Worm (Caenorhabditis elegans) whole organism, L4 larva: Measurements from ENCODE around the gene C52G5.3.

Experiments used
- F44E2.7 ChIP-seq: fragments of 200-800 bp; sonication (Bioruptor generic); IDR thresholded peaks from 2 replicates; pipeline ENCODE4 v2.1.2; 2022; ENCODE audit warnings: missing genetic modification characterization, missing compliant biosample characterization
- F49E8.2 ChIP-seq: sonication (generic microtip); optimal IDR thresholded peaks from 2 replicates; lab custom pipeline; 2016; ENCODE audit warnings: missing compliant biosample characterization, mild to moderate bottlenecking, missing genetic modification characterization, borderline replicate concordance
- R02D3.7 ChIP-seq: fragments of 150-350 bp; sonication (generic microtip); optimal IDR thresholded peaks from 3 replicates; lab custom pipeline; 2014; ENCODE audit warnings: missing biosample characterization, missing genetic modification characterization
- T20F7.1 ChIP-seq: fragments of 200-800 bp; sonication (Bioruptor generic); optimal IDR thresholded peaks from 2 replicates; lab custom pipeline; 2018; ENCODE audit warnings: mild to moderate bottlenecking, missing genetic modification characterization, missing compliant biosample characterization
- Y48G9A.11 ChIP-seq: fragments of 200-800 bp; sonication (Bioruptor generic); IDR thresholded peaks from 2 replicates; pipeline ENCODE4 v1.3.6; 2022; ENCODE audit warnings: missing genetic modification reagents, missing genetic modification characterization, missing compliant biosample characterization
- Y75B8A.6 ChIP-seq: fragments of 200-800 bp; sonication (Bioruptor generic); IDR thresholded peaks from 2 replicates; pipeline ENCODE4 v1.3.6; 2022; ENCODE audit warnings: missing genetic modification reagents, missing genetic modification characterization, missing compliant biosample characterization
- aha-1 ChIP-seq: fragments of 150-350 bp; peaks from one replicate; lab custom pipeline; 2014; ENCODE audit warnings: missing biosample characterization, missing genetic modification characterization
- aly-2 ChIP-seq: sonication (generic microtip); optimal IDR thresholded peaks from 2 replicates; lab custom pipeline; 2018; ENCODE audit warnings: missing biosample characterization, missing genetic modification characterization
- ceh-44 ChIP-seq: fragments of 200-800 bp; sonication (Bioruptor generic); IDR thresholded peaks from 2 replicates; pipeline ENCODE4 v1.3.6; 2022; ENCODE audit warnings: missing genetic modification reagents, missing genetic modification characterization, missing compliant biosample characterization
- cey-2 ChIP-seq: sonication (generic microtip); optimal IDR thresholded peaks from 3 replicates; lab custom pipeline; 2017; ENCODE audit warnings: missing genetic modification characterization, mild to moderate bottlenecking, missing compliant biosample characterization, antibody characterized with exemption, borderline replicate concordance; ENCODE audit not compliant: insufficient read depth
- ctbp-1 ChIP-seq: fragments of 200-800 bp; sonication (Bioruptor generic); IDR thresholded peaks from 2 replicates; pipeline ENCODE4 v1.3.6; 2022; ENCODE audit warnings: missing genetic modification reagents, missing genetic modification characterization, missing compliant biosample characterization
- daf-16 ChIP-seq, 3 experiments: sonication (generic microtip); optimal IDR thresholded peaks; 2 replicates each; lab custom pipeline; 2016 to 2017; ENCODE audit warnings: missing genetic modification characterization in 3 of 3, missing genetic modification reagents in 3 of 3, mild to moderate bottlenecking in 2 of 3, missing compliant biosample characterization in 2 of 3, missing biosample characterization in 1 of 3, moderate library complexity in 1 of 3
- dmd-6 ChIP-seq: fragments of 200-800 bp; sonication (Bioruptor generic); IDR thresholded peaks from 2 replicates; pipeline ENCODE4 v1.3.6; 2022; ENCODE audit warnings: missing genetic modification reagents, missing genetic modification characterization, missing compliant biosample characterization
- dmd-8 ChIP-seq: fragments of 200-800 bp; sonication (Bioruptor generic); IDR thresholded peaks from 2 replicates; pipeline ENCODE4 v1.3.6; 2022; ENCODE audit warnings: missing genetic modification characterization, missing compliant biosample characterization
- duxl-1 ChIP-seq: sonication (generic microtip); optimal IDR thresholded peaks from 2 replicates; lab custom pipeline; 2016; ENCODE audit warnings: mild to moderate bottlenecking, missing genetic modification characterization, moderate library complexity, missing compliant biosample characterization; ENCODE audit not compliant: poor library complexity
- dve-1 ChIP-seq: sonication (generic microtip); optimal IDR thresholded peaks from 2 replicates; lab custom pipeline; 2017; ENCODE audit warnings: antibody characterized with exemption, mild to moderate bottlenecking, missing genetic modification characterization, missing compliant biosample characterization; ENCODE audit not compliant: insufficient read depth
- egl-43 ChIP-seq: fragments of 200-800 bp; sonication (Bioruptor generic); IDR thresholded peaks from 2 replicates; pipeline ENCODE4 v1.3.6; 2022; ENCODE audit warnings: missing genetic modification reagents, missing genetic modification characterization, missing compliant biosample characterization
- hlh-11 ChIP-seq: fragments of 200-800 bp; sonication (Bioruptor generic); optimal IDR thresholded peaks from 2 replicates; lab custom pipeline; 2018; ENCODE audit warnings: mild to moderate bottlenecking, missing genetic modification characterization, missing compliant biosample characterization
- hlh-30 ChIP-seq: sonication (generic microtip); optimal IDR thresholded peaks from 2 replicates; lab custom pipeline; 2017; ENCODE audit warnings: antibody characterized with exemption, mild to moderate bottlenecking, missing genetic modification characterization, missing compliant biosample characterization; ENCODE audit not compliant: insufficient read depth
- hmg-1.1 ChIP-seq: fragments of 200-800 bp; sonication (Bioruptor generic); IDR thresholded peaks from 2 replicates; pipeline ENCODE4 v1.3.6; 2022; ENCODE audit warnings: missing genetic modification reagents, missing genetic modification characterization, missing compliant biosample characterization
- jun-1 ChIP-seq: fragments of 150-350 bp; optimal IDR thresholded peaks from 2 replicates; lab custom pipeline; 2014; ENCODE audit warnings: missing biosample characterization, missing genetic modification reagents, missing genetic modification characterization
- lim-7 ChIP-seq: fragments of 200-800 bp; sonication (Bioruptor generic); IDR thresholded peaks from 2 replicates; pipeline ENCODE4 v1.3.6; 2022; ENCODE audit warnings: missing genetic modification characterization, missing compliant biosample characterization
- lin-1 ChIP-seq: fragments of 200-800 bp; sonication (Bioruptor generic); IDR thresholded peaks from 2 replicates; pipeline ENCODE4 v1.3.6; 2022; ENCODE audit warnings: missing genetic modification reagents, missing genetic modification characterization, missing compliant biosample characterization
- lin-13 ChIP-seq: fragments of 150-350 bp; optimal IDR thresholded peaks from 2 replicates; lab custom pipeline; 2014; ENCODE audit warnings: missing biosample characterization, missing genetic modification reagents, missing genetic modification characterization
- mxl-3 ChIP-seq: fragments of 200-800 bp; sonication (Bioruptor generic); optimal IDR thresholded peaks from 2 replicates; lab custom pipeline; 2018; ENCODE audit warnings: mild to moderate bottlenecking, missing genetic modification characterization, missing compliant biosample characterization
- nhr-28 ChIP-seq: fragments of 150-350 bp; optimal IDR thresholded peaks from 2 replicates; lab custom pipeline; 2014; ENCODE audit warnings: missing biosample characterization, missing genetic modification characterization
- nhr-76 ChIP-seq: fragments of 150-350 bp; optimal IDR thresholded peaks from 2 replicates; lab custom pipeline; 2014; ENCODE audit warnings: missing biosample characterization, missing genetic modification characterization
- pha-4 ChIP-seq, 2 experiments: fragments of 150-350 bp in 1 of 2; fragments of 200-800 bp in 1 of 2; sonication (Bioruptor generic) in 1 of 2; IDR thresholded peaks in 1 of 2; optimal IDR thresholded peaks in 1 of 2; 2 replicates each; pipeline versions ENCODE4 v1.3.6 to Lab custom; 2014 to 2022; ENCODE audit warnings: missing genetic modification characterization in 2 of 2, missing genetic modification reagents in 2 of 2, missing biosample characterization in 1 of 2, missing compliant biosample characterization in 1 of 2
- php-3 ChIP-seq: fragments of 200-800 bp; sonication (Bioruptor generic); IDR thresholded peaks from 2 replicates; pipeline ENCODE4 v1.3.6; 2022; ENCODE audit warnings: missing genetic modification reagents, missing genetic modification characterization, missing compliant biosample characterization
- rbr-2 ChIP-seq: sonication (generic microtip); optimal IDR thresholded peaks from 2 replicates; lab custom pipeline; 2016; ENCODE audit warnings: missing genotype, missing genetic modification characterization, missing compliant biosample characterization
- saeg-2 ChIP-seq: fragments of 200-800 bp; sonication (Bioruptor generic); IDR thresholded peaks from 2 replicates; pipeline ENCODE4 v1.3.6; 2022; ENCODE audit warnings: missing genetic modification reagents, missing genetic modification characterization, missing compliant biosample characterization
- snpc-1.2 ChIP-seq: fragments of 200-800 bp; sonication (Bioruptor generic); IDR thresholded peaks from 2 replicates; pipeline ENCODE4 v1.3.6; 2022; ENCODE audit warnings: missing genetic modification reagents, missing genetic modification characterization, missing compliant biosample characterization
- spr-1 ChIP-seq: sonication (generic microtip); optimal IDR thresholded peaks from 2 replicates; lab custom pipeline; 2016; ENCODE audit warnings: mild to moderate bottlenecking, missing genetic modification characterization, missing compliant biosample characterization
- tag-97 ChIP-seq: fragments of 200-800 bp; sonication (Bioruptor generic); IDR thresholded peaks from 2 replicates; pipeline ENCODE4 v1.3.6; 2022; ENCODE audit warnings: missing genetic modification characterization, missing compliant biosample characterization
- tra-1 ChIP-seq: fragments of 200-800 bp; sonication (Bioruptor generic); IDR thresholded peaks from 2 replicates; pipeline ENCODE4 v1.3.6; 2022; ENCODE audit warnings: missing genetic modification reagents, missing genetic modification characterization, missing compliant biosample characterization
- unc-130 ChIP-seq: sonication (generic microtip); optimal IDR thresholded peaks from 2 replicates; lab custom pipeline; 2016; ENCODE audit warnings: missing genetic modification reagents, missing genetic modification characterization, missing compliant biosample characterization
- unc-62 ChIP-seq, 3 experiments: fragments of 150-350 bp in 1 of 3; sonication (generic microtip); optimal IDR thresholded peaks in 2 of 3; peaks in 1 of 3; 1 replicate in 1 of 3; 2 replicates in 2 of 3; lab custom pipeline; 2014 to 2017; ENCODE audit warnings: missing biosample characterization in 3 of 3, missing genetic modification characterization in 3 of 3, missing genetic modification reagents in 3 of 3, missing genotype in 1 of 3
- zag-1 ChIP-seq: fragments of 150-350 bp; optimal IDR thresholded peaks from 2 replicates; lab custom pipeline; 2014; ENCODE audit warnings: missing biosample characterization, missing genetic modification characterization
- zip-11 ChIP-seq: fragments of 200-800 bp; sonication (Bioruptor generic); IDR thresholded peaks from 2 replicates; pipeline ENCODE4 v1.3.6; 2022; ENCODE audit warnings: missing genetic modification characterization, missing compliant biosample characterization

Gene C52G5.3

ce11 chrX:12869412-12869811 lies 23.5 kb upstream of the C52G5.3 start:
- TF ChIP-seq lin-1 (0 out of 2 replicates have a peak, but pooled peaks have one; percentile 11), cey-2 (tag; lab: Kevin White, UChicago) (no peak), ceh-44 (GFP tag; lab: Robert Waterston, UW) (no peak), F44E2.7 (GFP tag; lab: Robert Waterston, UW) (no peak), T20F7.1 (GFP tag; lab: Kevin White, UChicago) (peak; percentile 58), Y75B8A.6 (GFP tag; lab: Robert Waterston, UW) (peak; percentile 37; the same call in 1 of the 2 replicates), snpc-1.2 (GFP tag; lab: Robert Waterston, UW) (no peak), hlh-11 (peak; percentile 22), daf-16 (GFP tag; optimal IDR thresholded peaks at IDR 0.05; lab: Kevin White, UChicago) (peak in 1 of 2 experiments; percentile 71), daf-16 (tag; optimal IDR thresholded peaks at IDR 0.05; lab: Kevin White, UChicago) (peak; percentile 40), hmg-1.1 (GFP tag; lab: Robert Waterston, UW) (no peak), aha-1 (tag; lab: Kevin White, UChicago) (no peak), php-3 (GFP tag; lab: Robert Waterston, UW) (no peak), dmd-8 (no peak), hlh-30 (tag; lab: Kevin White, UChicago) (no peak), tra-1 (GFP tag; lab: Robert Waterston, UW) (peak; percentile 75; the same call in 1 of the 2 replicates), dmd-6 (GFP tag; lab: Robert Waterston, UW) (peak; percentile 97), F49E8.2 (tag; lab: Kevin White, UChicago) (no peak), nhr-28 (tag; lab: Kevin White, UChicago) (peak; percentile 5), dve-1 (tag; lab: Kevin White, UChicago) (peak; percentile 72), unc-130 (GFP tag; lab: Kevin White, UChicago) (no peak), Y48G9A.11 (no peak), ctbp-1 (GFP tag; lab: Robert Waterston, UW) (no peak), lin-13 (GFP tag; lab: Kevin White, UChicago) (no peak), egl-43 (no peak)

DNA sequence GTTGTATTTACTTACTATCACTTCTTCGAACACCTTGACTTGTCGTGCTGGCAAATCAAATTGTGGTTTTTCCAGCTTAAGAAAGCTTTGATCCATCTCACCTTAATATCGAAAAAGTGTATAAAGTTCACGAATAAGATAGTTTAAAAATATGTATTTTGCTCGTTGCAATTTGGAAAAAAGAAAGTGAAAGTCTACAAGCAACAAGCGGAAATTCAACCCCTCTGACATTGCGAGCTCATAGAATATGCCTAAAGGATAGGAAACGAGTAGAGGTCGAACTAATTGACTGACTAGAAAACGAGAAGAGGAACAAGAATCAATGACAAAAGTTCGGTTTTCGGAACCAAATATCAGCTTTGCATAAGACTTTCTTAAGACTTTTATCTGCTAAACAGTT lies 17.9 kb upstream of the C52G5.3 start, which contains the start of gene T14G8.4:
Gene T14G8.4, minus strand, starts transcription at position 101 of the 400 bp plus-strand sequence.
- TF ChIP-seq unc-62 (GFP tag; optimal IDR thresholded peaks at IDR 0.05 in 1 of 2; lab: Kevin White, UChicago) (peak in 1 of 2 experiments; percentile 66), unc-62 (tag; optimal IDR thresholded peaks at IDR 0.05; lab: Kevin White, UChicago) (no peak), F49E8.2 (tag; lab: Kevin White, UChicago) (no peak)

- TF ChIP-seq lim-7 (GFP tag; lab: Robert Waterston, UW) (no peak), aha-1 (tag; lab: Kevin White, UChicago) (peak; percentile 91)
Measured at ce11 chrX:12863262-12863661, 17.3 kb upstream of the C52G5.3 start.

ce11 chrX:12862509-12862908 lies 16.6 kb upstream of the C52G5.3 start, which contains the start of gene T14G8.6:
Gene T14G8.6 (minus strand): TSS chrX:12862846.
- TF ChIP-seq tag-97 (0 out of 2 replicates have a peak, but pooled peaks have one; percentile 24), unc-62 (GFP tag; optimal IDR thresholded peaks at IDR 0.05 in 1 of 2; lab: Kevin White, UChicago) (no peak), unc-62 (tag; optimal IDR thresholded peaks at IDR 0.05; lab: Kevin White, UChicago) (no peak), aha-1 (tag; lab: Kevin White, UChicago) (peak; percentile 95)

ce11 chrX:12860711-12861287 lies 14.9 kb upstream of the C52G5.3 start, which contains the start of gene T14G8.3:
Gene T14G8.3 (plus strand): TSS chrX:12861237.
- TF ChIP-seq zag-1 = no peak
- no peak for TF ChIP-seq jun-1
- TF ChIP-seq duxl-1 = no peak
- peak; percentile 19 for TF ChIP-seq mxl-3
- TF ChIP-seq pha-4 (GFP tag; IDR thresholded peaks at IDR 0.05; lab: Robert Waterston, UW) = no peak
- no peak for TF ChIP-seq pha-4 (tag; optimal IDR thresholded peaks at IDR 0.05; lab: Kevin White, UChicago)
- TF ChIP-seq snpc-1.2 (GFP tag; lab: Robert Waterston, UW) = no peak
- no peak for TF ChIP-seq R02D3.7
- TF ChIP-seq aly-2 (tag; lab: Kevin White, UChicago) = no peak
- TF ChIP-seq saeg-2 = no peak
- no peak for TF ChIP-seq nhr-76
- no peak for TF ChIP-seq lin-1
- peak; percentile 6 for TF ChIP-seq spr-1 (tag; lab: Kevin White, UChicago)
- TF ChIP-seq egl-43 = no peak
- TF ChIP-seq rbr-2 (tag; lab: Kevin White, UChicago) = peak; percentile 44
- TF ChIP-seq zip-11 (GFP tag; lab: Robert Waterston, UW) = no peak
- TF ChIP-seq unc-62 (GFP tag; optimal IDR thresholded peaks at IDR 0.05 in 1 of 2; lab: Kevin White, UChicago) = no peak
- TF ChIP-seq unc-62 (tag; optimal IDR thresholded peaks at IDR 0.05; lab: Kevin White, UChicago) = no peak
- no peak for TF ChIP-seq hmg-1.1 (GFP tag; lab: Robert Waterston, UW)
